Worm (Caenorhabditis elegans): ENCODE measurements around the gene C02F5.5.

Gene C02F5.5

ce11 chrIII:8250007-8250683 is 14.2 kb downstream of the C02F5.5 start, which contains the start of gene knl-1:
knl-1 (plus strand) TSS chrIII:8250632.
- TF ChIP-seq ceh-90 (tag; optimal IDR thresholded peaks at IDR 0.05) (no peak), unc-62 (GFP tag; optimal IDR thresholded peaks at IDR 0.05) (no peak), nhr-77 (tag; optimal IDR thresholded peaks at IDR 0.05) (peak; percentile 28), lin-35 (GFP tag; optimal IDR thresholded peaks at IDR 0.05) (peak; percentile 77 to 94), fos-1 (tag; optimal IDR thresholded peaks at IDR 0.05) (no peak), lsy-2 (tag; optimal IDR thresholded peaks at IDR 0.05) (peak; percentile 28 to 82), swsn-7 (tag; optimal IDR thresholded peaks at IDR 0.05) (peak; percentile 17), fkh-8 (tag; optimal IDR thresholded peaks at IDR 0.05) (peak; percentile 19), lin-15B (tag; optimal IDR thresholded peaks at IDR 0.05) (peak; percentile 74), C16A3.4 (tag; optimal IDR thresholded peaks at IDR 0.05) (peak; percentile 82), nhr-20 (tag; optimal IDR thresholded peaks at IDR 0.05) (peak; percentile 27), mep-1 (tag; optimal IDR thresholded peaks at IDR 0.05) (peak; percentile 69), fkh-10 (GFP tag; optimal IDR thresholded peaks at IDR 0.05) (no peak), blmp-1 (tag; optimal IDR thresholded peaks at IDR 0.05) (peak; percentile 72), skn-1 (tag; optimal IDR thresholded peaks at IDR 0.05) (peak; percentile 36), efl-1 (optimal IDR thresholded peaks at IDR 0.05) (peak; percentile 84 to 91), efl-1 (GFP tag; optimal IDR thresholded peaks at IDR 0.05 in 1 of 2) (peak; percentile 83 to 97), fkh-4 (tag; optimal IDR thresholded peaks at IDR 0.05; ENCODE audit: borderline replicate concordance) (peak; percentile 5), elt-3 (tag; optimal IDR thresholded peaks at IDR 0.05) (peak in 1 of 6 experiments; percentile 22), lin-14 (GFP tag; optimal IDR thresholded peaks at IDR 0.05) (peak; percentile 46), unc-30 (tag; optimal IDR thresholded peaks at IDR 0.05) (no peak), ztf-11 (tag; optimal IDR thresholded peaks at IDR 0.05) (no peak), ceh-8 (GFP tag; optimal IDR thresholded peaks at IDR 0.05) (no peak), nhr-85 (tag) (peak; percentile 62), ceh-82 (tag; optimal IDR thresholded peaks at IDR 0.05) (peak in 1 of 3 experiments; percentile 61), grh-1 (GFP tag; IDR thresholded peaks at IDR 0.05) (no peak), lir-3 (tag; optimal IDR thresholded peaks at IDR 0.05; ENCODE audit: poor library complexity) (peak; percentile 36), nhr-11 (tag; optimal IDR thresholded peaks at IDR 0.05) (no peak), sox-4 (tag; optimal IDR thresholded peaks at IDR 0.05) (no peak), F16B12.6 (tag; optimal IDR thresholded peaks at IDR 0.05) (peak; percentile 42), C04F5.9 (tag; optimal IDR thresholded peaks at IDR 0.05) (no peak), Y116A8C.19 (tag; optimal IDR thresholded peaks at IDR 0.05; ENCODE audit: borderline replicate concordance) (no peak), dpl-1 (GFP tag; optimal IDR thresholded peaks at IDR 0.05) (peak; percentile 80 to 89 (median 81)), nhr-237 (tag; optimal IDR thresholded peaks at IDR 0.05) (peak; percentile 2), mab-9 (GFP tag; IDR thresholded peaks at IDR 0.05) (no peak), rnt-1 (tag; optimal IDR thresholded peaks at IDR 0.05) (peak; percentile 65), nhr-90 (tag; optimal IDR thresholded peaks at IDR 0.05; ENCODE audit: poor library complexity) (peak; percentile 25), unc-98 (GFP tag; IDR thresholded peaks at IDR 0.05) (no peak), xbp-1 (tag; optimal IDR thresholded peaks at IDR 0.05) (peak; percentile 22), vab-15 (tag; optimal IDR thresholded peaks at IDR 0.05) (peak; percentile 17), snu-23 (GFP tag; optimal IDR thresholded peaks at IDR 0.05) (peak; percentile 50), lin-13 (GFP tag; optimal IDR thresholded peaks at IDR 0.05) (peak; percentile 49)

- TF ChIP-seq lin-14 (GFP tag; optimal IDR thresholded peaks at IDR 0.05) = peak; percentile 54
- TF ChIP-seq nhr-90 (tag; optimal IDR thresholded peaks at IDR 0.05; ENCODE audit: poor library complexity) = no peak
These were observed 19.0 kb downstream of the C02F5.5 start, which contains the start of gene F09G8.5 for ce11 chrIII:8254938-8255337. F09G8.5 (plus strand) TSS chrIII:8254975.

All from whole organism, L1 larva.